Worm (Caenorhabditis elegans): ENCODE measurements around the gene mcm-2.

Gene mcm-2

DNA sequence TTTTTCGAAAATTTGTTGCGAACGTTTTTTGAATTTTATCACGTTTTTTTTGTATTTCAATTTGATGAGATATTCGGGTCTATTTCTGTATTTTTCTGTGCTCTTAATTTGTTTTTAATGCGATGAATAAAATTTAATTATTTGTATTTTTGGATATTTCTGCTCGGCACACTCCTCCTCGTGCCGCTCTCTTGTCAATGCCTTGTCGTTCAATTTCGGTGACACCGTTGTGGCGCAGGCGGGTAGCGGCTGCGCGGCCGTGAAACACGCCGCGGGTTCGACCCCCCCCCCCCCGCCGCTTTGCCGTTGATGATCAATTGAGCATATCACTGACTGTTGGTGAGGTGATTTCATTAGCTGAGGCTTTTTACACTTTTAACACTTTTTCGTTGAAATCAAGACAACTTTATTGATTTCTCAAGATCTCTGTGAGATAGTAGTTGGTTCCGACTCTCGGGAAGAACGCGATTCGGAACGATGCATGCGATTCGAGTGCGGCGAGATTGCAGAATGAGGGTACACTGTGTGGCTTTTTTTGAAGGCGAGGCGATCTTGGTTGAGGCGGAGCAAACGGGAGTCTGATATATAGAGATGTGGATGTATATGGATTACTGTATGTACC is 45.7 kb downstream of the mcm-2 start (continued):
- TF ChIP-seq F49E8.2 (tag; optimal IDR thresholded peaks at IDR 0.05; ENCODE audit: borderline replicate concordance) (peak; percentile 93), F37D6.2 (tag; optimal IDR thresholded peaks at IDR 0.05) (peak; percentile 83), mxl-2 (GFP tag; conservative IDR thresholded peaks at IDR 0.05) (peak; percentile 91), aly-2 (tag; optimal IDR thresholded peaks at IDR 0.05) (no peak), nhr-76 (tag; optimal IDR thresholded peaks at IDR 0.05) (no peak), nhr-10 (tag; optimal IDR thresholded peaks at IDR 0.05) (no peak), ctbp-1 (GFP tag; IDR thresholded peaks at IDR 0.05) (peak; percentile 97), mxl-3 (GFP tag; optimal IDR thresholded peaks at IDR 0.05) (peak; percentile 84), daf-19 (GFP tag; conservative IDR thresholded peaks at IDR 0.05) (no peak), ceh-44 (GFP tag; IDR thresholded peaks at IDR 0.05) (peak; percentile 98), zip-11 (GFP tag; IDR thresholded peaks at IDR 0.05) (peak; percentile 93), hlh-30 (tag; optimal IDR thresholded peaks at IDR 0.05; ENCODE audit: insufficient read depth) (peak; percentile 71), madf-9 (GFP tag; conservative IDR thresholded peaks at IDR 0.05) (peak; percentile 96), tra-1 (GFP tag; IDR thresholded peaks at IDR 0.05) (peak; percentile 96), D1046.2 (GFP tag; IDR thresholded peaks at IDR 0.05) (peak; percentile 97), spr-3 (GFP tag; optimal IDR thresholded peaks at IDR 0.05) (peak; percentile 94), pqm-1 (tag; optimal IDR thresholded peaks at IDR 0.05) (no peak), nhr-28 (tag; optimal IDR thresholded peaks at IDR 0.05) (peak; percentile 6), duxl-1 (tag; optimal IDR thresholded peaks at IDR 0.05; ENCODE audit: poor library complexity) (peak; percentile 88), vab-7 (GFP tag; IDR thresholded peaks at IDR 0.05) (peak; percentile 99), skn-1 (tag; optimal IDR thresholded peaks at IDR 0.05) (no peak), nhr-102 (tag; optimal IDR thresholded peaks at IDR 0.05) (peak; percentile 88), ceh-32 (tag; optimal IDR thresholded peaks at IDR 0.05; ENCODE audit: poor library complexity) (peak; percentile 64), hif-1 (tag; optimal IDR thresholded peaks at IDR 0.05) (peak; percentile 53 to 84), lin-13 (GFP tag; optimal IDR thresholded peaks at IDR 0.05) (peak; percentile 64), ceh-62 (tag; optimal IDR thresholded peaks at IDR 0.05) (no peak), nhr-77 (tag; optimal IDR thresholded peaks at IDR 0.05) (peak; percentile 16), T26A8.4 (GFP tag; IDR thresholded peaks at IDR 0.05) (peak; percentile 96), daf-12 (tag; optimal IDR thresholded peaks at IDR 0.05) (no peak), nhr-41 (GFP tag; IDR thresholded peaks at IDR 0.05) (peak; percentile 97), mes-2 (tag; optimal IDR thresholded peaks at IDR 0.05; ENCODE audit: poor library complexity, severe bottlenecking) (peak; percentile 92), ceh-28 (tag; optimal IDR thresholded peaks at IDR 0.05) (no peak), sdz-12 (GFP tag; optimal IDR thresholded peaks at IDR 0.05) (peak; percentile 98), lin-29 (GFP tag; IDR thresholded peaks at IDR 0.05) (peak; percentile 85), dve-1 (tag; optimal IDR thresholded peaks at IDR 0.05; ENCODE audit: insufficient read depth) (peak; percentile 80), ZK546.5 (tag; optimal IDR thresholded peaks at IDR 0.05) (no peak), aha-1 (tag) (peak; percentile 87), F44E2.7 (GFP tag; IDR thresholded peaks at IDR 0.05) (peak; percentile 99), lin-15B (tag; optimal IDR thresholded peaks at IDR 0.05) (no peak), ztf-7 (tag; optimal IDR thresholded peaks at IDR 0.05) (peak; percentile 52), unc-39 (tag; optimal IDR thresholded peaks at IDR 0.05) (no peak), lim-7 (GFP tag; IDR thresholded peaks at IDR 0.05) (peak; percentile 100), dmd-6 (GFP tag; IDR thresholded peaks at IDR 0.05) (peak; percentile 86), T20F7.1 (GFP tag; optimal IDR thresholded peaks at IDR 0.05) (peak; percentile 84), fos-1 (tag; optimal IDR thresholded peaks at IDR 0.05) (no peak), mdt-29 (GFP tag; IDR thresholded peaks at IDR 0.05) (peak; percentile 88), spr-1 (tag; optimal IDR thresholded peaks at IDR 0.05) (peak; percentile 93), zfp-3 (GFP tag; conservative IDR thresholded peaks at IDR 0.05) (peak; percentile 89), rbr-2 (tag; optimal IDR thresholded peaks at IDR 0.05) (peak; percentile 90), nhr-48 (tag; optimal IDR thresholded peaks at IDR 0.05) (peak; percentile 84), dmd-9 (GFP tag; IDR thresholded peaks at IDR 0.05) (peak; percentile 95)
